Fruit fly (Drosophila melanogaster) whole organism, embryonic: ENCODE measurements around the gene CG4364.
A peak's percentile ranks its signal among the peaks of the same experiment; 100 is the strongest.

Experiments used
- ATbp ChIP-seq: fragments of 200-800 bp; sonication (Bioruptor generic); optimal IDR thresholded peaks from 2 replicates; lab custom pipeline; 2017; ENCODE audit warnings: missing biosample characterization, mild to moderate bottlenecking, missing genetic modification characterization, missing genetic modification reagents
- Bgb ChIP-seq: fragments of 200-800 bp; sonication (Bioruptor generic); IDR thresholded peaks from 2 replicates; pipeline ENCODE4 v1.3.6; 2022; ENCODE audit warnings: missing biosample characterization, missing genetic modification characterization; ENCODE audit not compliant: partially characterized antibody
- CG10274 ChIP-seq: fragments of 200-800 bp; sonication (Bioruptor generic); optimal IDR thresholded peaks from 3 replicates; lab custom pipeline; 2017; ENCODE audit warnings: missing biosample characterization, mild to moderate bottlenecking, missing genetic modification characterization
- CG10565 ChIP-seq: fragments of 200-800 bp; sonication (Bioruptor generic); optimal IDR thresholded peaks from 3 replicates; lab custom pipeline; 2016; ENCODE audit warnings: missing biosample characterization, mild to moderate bottlenecking, missing genetic modification characterization
- CG10654 ChIP-seq: fragments of 200-800 bp; sonication (Bioruptor generic); optimal IDR thresholded peaks from 2 replicates; lab custom pipeline; 2016; ENCODE audit warnings: missing biosample characterization, missing genetic modification characterization
- CG11696 ChIP-seq: fragments of 200-800 bp; sonication (Bioruptor generic); IDR thresholded peaks from 2 replicates; pipeline ENCODE4 v1.3.6; 2022; ENCODE audit warnings: missing biosample characterization, missing genetic modification characterization
- CG12071 ChIP-seq: fragments of 200-800 bp; sonication (Bioruptor generic); optimal IDR thresholded peaks from 3 replicates; lab custom pipeline; 2018; ENCODE audit warnings: missing biosample characterization, mild to moderate bottlenecking, missing genetic modification characterization
- CG12769 ChIP-seq: fragments of 200-800 bp; sonication (Bioruptor generic); optimal IDR thresholded peaks from 2 replicates; lab custom pipeline; 2019; ENCODE audit warnings: missing biosample characterization, mild to moderate bottlenecking, missing genetic modification characterization, moderate library complexity
- CG13287 ChIP-seq: fragments of 200-800 bp; sonication (Bioruptor generic); IDR thresholded peaks from 2 replicates; pipeline ENCODE4 v1.3.6; 2022; ENCODE audit warnings: missing biosample characterization, missing genetic modification characterization; ENCODE audit not compliant: partially characterized antibody
- CG17328 ChIP-seq: fragments of 200-800 bp; sonication (Bioruptor generic); IDR thresholded peaks from 2 replicates; pipeline ENCODE4 v1.3.6; 2022; ENCODE audit warnings: missing biosample characterization, missing genetic modification characterization
- CG1832 ChIP-seq: fragments of 200-800 bp; sonication (Bioruptor generic); optimal IDR thresholded peaks from 2 replicates; lab custom pipeline; 2017; ENCODE audit warnings: missing biosample characterization, mild to moderate bottlenecking, missing genetic modification characterization, inconsistent platforms
- CG18619 ChIP-seq: fragments of 200-800 bp; sonication (Bioruptor generic); optimal IDR thresholded peaks from 3 replicates; lab custom pipeline; 2017; ENCODE audit warnings: missing biosample characterization, mild to moderate bottlenecking, missing genetic modification characterization
- CG2129 ChIP-seq: fragments of 200-800 bp; sonication (Bioruptor generic); IDR thresholded peaks from 2 replicates; pipeline ENCODE4 v1.3.6; 2022; ENCODE audit warnings: missing biosample characterization, missing genetic modification characterization; ENCODE audit not compliant: partially characterized antibody
- CG30403 ChIP-seq: fragments of 200-800 bp; sonication (Bioruptor generic); optimal IDR thresholded peaks from 3 replicates; lab custom pipeline; 2016; ENCODE audit warnings: missing biosample characterization, missing genetic modification characterization
- CG31388 ChIP-seq: fragments of 200-800 bp; sonication (Bioruptor generic); optimal IDR thresholded peaks from 2 replicates; lab custom pipeline; 2016; ENCODE audit warnings: missing biosample characterization, missing genetic modification characterization
- CG31441 ChIP-seq: fragments of 200-800 bp; sonication (Bioruptor generic); IDR thresholded peaks from 2 replicates; pipeline ENCODE4 v1.3.6; 2022; ENCODE audit warnings: missing biosample characterization, missing genetic modification characterization
- CG3838 ChIP-seq: fragments of 200-800 bp; sonication (Bioruptor generic); optimal IDR thresholded peaks from 3 replicates; lab custom pipeline; 2016; ENCODE audit warnings: missing biosample characterization, missing genetic modification characterization
- CG3995 ChIP-seq: fragments of 200-800 bp; sonication (Bioruptor generic); optimal IDR thresholded peaks from 3 replicates; lab custom pipeline; 2016; ENCODE audit warnings: missing biosample characterization, missing genetic modification characterization
- CG43689 ChIP-seq: fragments of 200-800 bp; sonication (Bioruptor generic); IDR thresholded peaks from 2 replicates; pipeline ENCODE4 v1.3.6; 2022; ENCODE audit warnings: missing biosample characterization, missing genetic modification characterization
- CG4424 ChIP-seq: fragments of 200-800 bp; sonication (Bioruptor generic); optimal IDR thresholded peaks from 3 replicates; lab custom pipeline; 2016; ENCODE audit warnings: missing biosample characterization, missing genetic modification characterization
- CG6683 ChIP-seq: fragments of 200-800 bp; sonication (Bioruptor generic); optimal IDR thresholded peaks from 2 replicates; lab custom pipeline; 2017; ENCODE audit warnings: missing biosample characterization, mild to moderate bottlenecking, missing genetic modification characterization, missing genetic modification reagents
- CG6813 ChIP-seq: fragments of 200-800 bp; sonication (Bioruptor generic); optimal IDR thresholded peaks from 2 replicates; lab custom pipeline; 2017; ENCODE audit warnings: missing biosample characterization, missing genetic modification characterization, mild to moderate bottlenecking, moderate library complexity, missing genetic modification reagents
- CG7839 ChIP-seq: fragments of 200-800 bp; sonication (Bioruptor generic); optimal IDR thresholded peaks from 3 replicates; lab custom pipeline; 2018; ENCODE audit warnings: missing biosample characterization, mild to moderate bottlenecking, missing genetic modification characterization, moderate library complexity
- CG8281 ChIP-seq: fragments of 200-800 bp; sonication (Bioruptor generic); optimal IDR thresholded peaks from 2 replicates; lab custom pipeline; 2018; ENCODE audit warnings: missing biosample characterization, mild to moderate bottlenecking, missing genetic modification characterization, moderate library complexity
- CG9215 ChIP-seq: fragments of 200-800 bp; sonication (Bioruptor generic); IDR thresholded peaks from 2 replicates; pipeline ENCODE4 v1.3.6; 2022; ENCODE audit warnings: missing biosample characterization, missing genetic modification characterization
- CG9727 ChIP-seq: fragments of 200-800 bp; sonication (Bioruptor generic); optimal IDR thresholded peaks from 3 replicates; lab custom pipeline; 2017; ENCODE audit warnings: missing biosample characterization, mild to moderate bottlenecking, missing genetic modification characterization
- Camta ChIP-seq: fragments of 200-800 bp; sonication (Bioruptor generic); optimal IDR thresholded peaks from 2 replicates; lab custom pipeline; 2016; ENCODE audit warnings: missing biosample characterization, missing genetic modification characterization
- Doc2 ChIP-seq: fragments of 200-800 bp; sonication (Bioruptor generic); IDR thresholded peaks from 2 replicates; pipeline ENCODE4 v1.3.6; 2022; ENCODE audit warnings: missing biosample characterization, missing genetic modification characterization
- ERR ChIP-seq: fragments of 200-800 bp; sonication (Bioruptor generic); optimal IDR thresholded peaks from 2 replicates; lab custom pipeline; 2016; ENCODE audit warnings: missing biosample characterization, missing genetic modification characterization
- Ets97D ChIP-seq: fragments of 200-800 bp; sonication (Bioruptor generic); optimal IDR thresholded peaks from 3 replicates; lab custom pipeline; 2016; ENCODE audit warnings: missing biosample characterization, missing genetic modification characterization
- Hr51 ChIP-seq, 2 experiments: fragments of 200-800 bp; sonication (Bioruptor generic); optimal IDR thresholded peaks; 2 replicates in 1 of 2; 3 replicates in 1 of 2; lab custom pipeline; 2016 to 2018; ENCODE audit warnings: missing biosample characterization in 2 of 2, missing genetic modification characterization in 2 of 2, mild to moderate bottlenecking in 1 of 2, moderate library complexity in 1 of 2
- Oaz ChIP-seq: fragments of 200-800 bp; sonication (Bioruptor generic); IDR thresholded peaks from 2 replicates; pipeline ENCODE4 v1.3.6; 2022; ENCODE audit warnings: missing biosample characterization, missing genetic modification characterization
- Pdp1 ChIP-seq, 2 experiments: fragments of 200-800 bp; sonication (Bioruptor generic); optimal IDR thresholded peaks; 3 replicates each; lab custom pipeline; 2016; ENCODE audit warnings: missing biosample characterization in 2 of 2, missing genetic modification characterization in 2 of 2, mild to moderate bottlenecking in 1 of 2, moderate library complexity in 1 of 2
- Sry-β ChIP-seq: fragments of 200-800 bp; sonication (Bioruptor generic); optimal IDR thresholded peaks from 2 replicates; lab custom pipeline; 2018; ENCODE audit warnings: missing biosample characterization, mild to moderate bottlenecking, missing genetic modification characterization, moderate library complexity
- amos ChIP-seq: fragments of 200-800 bp; sonication (Bioruptor generic); IDR thresholded peaks from 2 replicates; pipeline ENCODE4 v1.3.6; 2022; ENCODE audit warnings: missing biosample characterization, missing genetic modification characterization; ENCODE audit not compliant: partially characterized antibody
- chinmo ChIP-seq: fragments of 200-800 bp; sonication (Bioruptor generic); IDR thresholded peaks from 4 replicates; pipeline ENCODE4 v1.3.6; 2022; ENCODE audit warnings: missing biosample characterization, missing genetic modification characterization; ENCODE audit not compliant: partially characterized antibody
- chn ChIP-seq: fragments of 200-800 bp; sonication (Bioruptor generic); optimal IDR thresholded peaks from 2 replicates; lab custom pipeline; 2016; ENCODE audit warnings: missing biosample characterization, missing genetic modification characterization
- cwo ChIP-seq: fragments of 200-800 bp; sonication (Bioruptor generic); optimal IDR thresholded peaks from 3 replicates; lab custom pipeline; 2017; ENCODE audit warnings: missing biosample characterization, missing genetic modification characterization, mild to moderate bottlenecking, moderate library complexity, missing genetic modification reagents
- dati ChIP-seq: fragments of 200-800 bp; sonication (Bioruptor generic); IDR thresholded peaks from 2 replicates; pipeline ENCODE4 v1.3.6; 2022; ENCODE audit warnings: missing biosample characterization, missing genetic modification characterization
- en ChIP-seq: fragments of 200-800 bp; sonication (Bioruptor generic); optimal IDR thresholded peaks from 2 replicates; lab custom pipeline; 2016; ENCODE audit warnings: missing biosample characterization, missing genetic modification characterization
- fd102C ChIP-seq: fragments of 200-800 bp; sonication (Bioruptor generic); optimal IDR thresholded peaks from 2 replicates; lab custom pipeline; 2018; ENCODE audit warnings: missing biosample characterization, mild to moderate bottlenecking, missing genetic modification characterization, moderate library complexity
- fru ChIP-seq: fragments of >200 bp; optimal IDR thresholded peaks from 2 replicates; lab custom pipeline; 2017
- hth ChIP-seq: fragments of >200 bp; optimal IDR thresholded peaks from 2 replicates; lab custom pipeline; 2017; ENCODE audit warnings: inconsistent platforms
- onecut ChIP-seq: fragments of 200-800 bp; sonication (Bioruptor generic); IDR thresholded peaks from 2 replicates; pipeline ENCODE4 v1.3.6; 2022; ENCODE audit warnings: missing biosample characterization, missing genetic modification characterization
- phol ChIP-seq: fragments of 200-800 bp; sonication (Bioruptor generic); optimal IDR thresholded peaks from 3 replicates; lab custom pipeline; 2018; ENCODE audit warnings: missing biosample characterization, mild to moderate bottlenecking, missing genetic modification characterization, moderate library complexity
- so ChIP-seq: fragments of 200-800 bp; sonication (Bioruptor generic); IDR thresholded peaks from 3 replicates; pipeline ENCODE4 v1.3.6; 2022; ENCODE audit warnings: missing biosample characterization, missing genetic modification characterization
- sob ChIP-seq: fragments of 200-800 bp; sonication (Bioruptor generic); IDR thresholded peaks from 2 replicates; pipeline ENCODE4 v1.3.6; 2022; ENCODE audit warnings: missing biosample characterization, missing genetic modification characterization
- tgo ChIP-seq: fragments of 200-800 bp; sonication (Bioruptor generic); IDR thresholded peaks from 3 replicates; pipeline ENCODE4 v1.3.6; 2022; ENCODE audit warnings: missing biosample characterization, missing genetic modification characterization
- tio ChIP-seq: fragments of 200-800 bp; sonication (Bioruptor generic); optimal IDR thresholded peaks from 2 replicates; lab custom pipeline; 2017; ENCODE audit warnings: missing biosample characterization, missing genetic modification characterization, inconsistent platforms
- unc-4 ChIP-seq: fragments of 200-800 bp; sonication (Bioruptor generic); IDR thresholded peaks from 2 replicates; pipeline ENCODE4 v1.3.6; 2022; ENCODE audit warnings: missing biosample characterization, missing genetic modification characterization; ENCODE audit not compliant: partially characterized antibody
- yki ChIP-seq: fragments of >200 bp; optimal IDR thresholded peaks from 3 replicates; lab custom pipeline; 2018

CG4364 gene

dm6 chr2L:9700454-9700853, 10.6 kb downstream of the CG4364 start, which contains the start of gene pelo (continued):
- TF ChIP-seq tio (GFP tag; lab: Kevin White, UChicago) (peak; percentile 5), CG9727 (GFP tag; lab: Kevin White, UChicago) (peak; percentile 63), ERR (GFP tag; lab: Kevin White, UChicago) (no peak), Pdp1 (GFP tag; optimal IDR thresholded peaks at IDR 0.05; lab: Kevin White, UChicago) (peak in 1 of 2 experiments; percentile 41), CG9215 (GFP tag; lab: Robert Waterston, UW) (no peak; the same call in 1 of the 2 replicates), CG11696 (no peak), CG12769 (tag; lab: Kevin White, UChicago) (peak; percentile 11), CG30403 (peak; percentile 71), CG7839 (tag; lab: Kevin White, UChicago) (peak; percentile 70), phol (tag; lab: Kevin White, UChicago) (peak; percentile 78), CG12071 (no peak), CG18619 (GFP tag; lab: Kevin White, UChicago) (peak; percentile 56), CG43689 (no peak), CG13287 (GFP tag; lab: Robert Waterston, UW) (no peak; the same call in 1 of the 2 replicates), amos (GFP tag; lab: Robert Waterston, UW) (no peak), unc-4 (no peak), onecut (GFP tag; lab: Robert Waterston, UW) (0 out of 2 replicates have a peak, but pooled peaks have one; percentile 10), so (GFP tag; lab: Robert Waterston, UW) (0 out of 3 replicates have a peak, but pooled peaks have one; percentile 31), CG17328 (peak; percentile 45), Oaz (GFP tag; lab: Robert Waterston, UW) (no peak), chinmo (GFP tag; lab: Robert Waterston, UW) (no peak), CG2129 (GFP tag; lab: Robert Waterston, UW) (no peak), hth (lab: Kevin White, UChicago) (no peak), CG3838 (GFP tag; lab: Kevin White, UChicago) (no peak), Sry-β (GFP tag; lab: Kevin White, UChicago) (peak; percentile 99), CG10654 (peak; percentile 50), CG8281 (tag; lab: Kevin White, UChicago) (peak; percentile 4), yki (lab: Kevin White, UChicago) (no peak), Doc2 (GFP tag; lab: Robert Waterston, UW) (no peak), CG6683 (GFP tag; lab: Kevin White, UChicago) (peak; percentile 52), chn (GFP tag; lab: Kevin White, UChicago) (no peak), CG10274 (peak; percentile 1), CG3995 (GFP tag; lab: Kevin White, UChicago) (peak; percentile 39), Ets97D (GFP tag; lab: Kevin White, UChicago) (peak; percentile 73), CG31441 (GFP tag; lab: Robert Waterston, UW) (peak; percentile 75), fru (no peak), tgo (GFP tag; lab: Robert Waterston, UW) (peak; percentile 74), CG10565 (no peak), CG6813 (GFP tag; lab: Kevin White, UChicago) (peak; percentile 56), cwo (peak; percentile 51), dati (GFP tag; lab: Robert Waterston, UW) (no peak), Camta (GFP tag; lab: Kevin White, UChicago) (no peak), CG31388 (GFP tag; lab: Kevin White, UChicago) (no peak), Hr51 (GFP tag; optimal IDR thresholded peaks at IDR 0.05; lab: Kevin White, UChicago) (peak; percentile 17 to 57), fd102C (peak; percentile 15), ATbp (GFP tag; lab: Kevin White, UChicago) (peak; percentile 5), CG1832 (GFP tag; lab: Kevin White, UChicago) (no peak), en (GFP tag; lab: Kevin White, UChicago) (no peak), Bgb (GFP tag; lab: Robert Waterston, UW) (no peak), sob (GFP tag; lab: Robert Waterston, UW) (peak; percentile 66), CG4424 (peak; percentile 66)
